Fruit fly (Drosophila melanogaster): ENCODE measurements around the gene parvin.

The parvin gene

dm6 chrX:19772002-19772622, 26.3 kb downstream of the parvin start:
- TF ChIP-seq CTCF (optimal IDR thresholded peaks at IDR 0.05) (no peak), CG8478 (optimal IDR thresholded peaks at IDR 0.05) (no peak)

- TF ChIP-seq CTCF (optimal IDR thresholded peaks at IDR 0.05) (no peak), CG8478 (optimal IDR thresholded peaks at IDR 0.05) (no peak)
Observed at dm6 chrX:19773734-19774702, 28.2 kb downstream of the parvin start.

DNA sequence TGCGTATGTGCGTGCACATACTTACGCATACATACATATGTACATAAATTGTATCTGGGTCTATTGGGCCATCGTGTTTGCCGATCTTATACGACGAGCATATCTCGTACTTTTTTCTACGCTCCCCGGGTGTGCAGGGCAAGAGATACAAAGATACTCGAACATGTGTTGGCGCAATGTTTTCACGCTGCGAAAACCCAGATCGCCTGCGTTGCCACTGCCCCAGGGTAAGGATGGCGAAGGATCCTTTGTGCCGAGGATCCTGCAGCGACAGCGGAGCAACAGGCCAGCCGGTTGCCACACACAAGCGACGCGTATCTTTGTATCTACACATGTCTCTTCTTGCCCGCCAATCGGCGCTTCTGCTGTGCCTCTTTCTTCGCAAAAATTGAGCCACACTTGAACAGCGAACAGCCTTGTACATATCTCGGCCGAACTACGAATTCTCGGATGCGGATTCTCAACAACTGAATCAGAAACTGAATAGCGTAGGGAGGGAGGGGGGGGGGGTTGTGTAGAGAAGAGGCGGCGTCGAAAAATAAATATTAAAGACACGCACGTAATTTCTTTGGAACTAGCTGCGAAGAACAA, 29.3 kb downstream of the parvin start:
- TF ChIP-seq CTCF (optimal IDR thresholded peaks at IDR 0.05) (no peak), CG8478 (optimal IDR thresholded peaks at IDR 0.05) (no peak)

DNA sequence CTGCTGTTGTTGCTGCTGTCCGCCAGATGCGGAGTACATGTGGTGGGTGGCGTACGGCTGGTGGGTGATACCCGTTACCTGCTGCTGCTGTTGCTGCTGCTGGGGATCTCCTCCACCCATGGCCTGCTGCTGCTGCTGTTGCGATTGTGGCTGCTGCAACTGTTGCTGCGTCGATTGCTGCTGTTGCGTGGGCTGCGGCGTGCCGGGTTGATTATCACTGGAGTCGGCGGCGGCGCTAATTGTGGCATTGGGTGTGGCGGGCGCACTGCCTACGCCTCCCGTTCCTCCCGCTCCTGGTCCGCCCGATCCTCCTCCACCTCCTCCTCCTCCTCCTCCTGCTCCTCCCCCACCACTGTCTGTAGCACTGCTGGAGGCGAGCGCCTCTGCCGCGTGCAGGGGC, 36.0 kb downstream of the parvin start:
- TF ChIP-seq CG8478 (optimal IDR thresholded peaks at IDR 0.05) (no peak), CTCF (optimal IDR thresholded peaks at IDR 0.05) (no peak)

dm6 chrX:19782736-19783325, 37.0 kb downstream of the parvin start:
- TF ChIP-seq CG8478 (optimal IDR thresholded peaks at IDR 0.05) = no peak
- no peak for TF ChIP-seq CTCF (optimal IDR thresholded peaks at IDR 0.05)

DNA sequence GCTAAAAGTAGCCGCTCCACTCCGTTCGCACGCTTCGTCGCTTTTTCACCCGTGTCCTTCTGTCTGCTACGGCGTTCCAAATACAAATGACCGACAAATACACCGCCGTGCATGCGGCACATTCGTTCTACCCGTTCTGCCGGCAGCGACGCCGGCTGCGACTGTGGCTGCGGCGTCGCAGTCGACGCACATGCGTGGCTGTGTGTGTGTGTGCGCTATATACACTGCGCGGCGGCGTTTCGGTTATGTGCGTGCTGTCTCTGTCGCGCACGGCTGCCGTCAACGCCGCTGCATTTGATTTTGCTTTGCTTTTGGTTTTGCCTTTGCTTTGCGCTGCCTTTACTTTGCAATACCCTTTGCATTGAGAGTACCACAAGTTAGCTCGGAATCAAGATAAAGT, 37.6 kb downstream of the parvin start, which contains the start of gene zld:
Gene zld, minus strand, starts transcription at position 92 of the 400 bp plus-strand sequence.
- TF ChIP-seq CTCF (optimal IDR thresholded peaks at IDR 0.05) (no peak), CG8478 (optimal IDR thresholded peaks at IDR 0.05) (no peak)

DNA sequence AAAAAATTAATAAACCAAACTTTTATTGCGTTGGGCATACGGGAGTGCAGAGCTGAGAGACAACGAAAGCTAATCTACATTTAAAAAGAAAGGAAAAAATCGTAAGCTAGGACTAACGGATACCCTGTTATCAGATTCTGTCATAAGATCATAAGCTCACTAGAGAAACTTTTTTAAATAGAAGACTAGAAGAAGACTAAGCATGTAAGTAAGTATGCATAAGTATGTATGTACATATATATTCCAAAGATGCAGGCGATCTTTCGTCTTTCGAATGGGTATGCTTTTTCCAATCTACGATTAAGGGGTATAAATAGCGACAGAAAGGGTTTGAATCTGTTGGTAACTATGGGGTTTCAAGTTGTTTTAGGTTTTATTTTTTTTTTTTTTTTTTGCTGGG, 39.0 kb downstream of the parvin start:
- TF ChIP-seq CG8478 (optimal IDR thresholded peaks at IDR 0.05) (no peak), CTCF (optimal IDR thresholded peaks at IDR 0.05) (no peak)

dm6 chrX:19785403-19785802, 39.6 kb downstream of the parvin start:
- TF ChIP-seq CTCF (optimal IDR thresholded peaks at IDR 0.05) (no peak), CG8478 (optimal IDR thresholded peaks at IDR 0.05) (no peak)

DNA sequence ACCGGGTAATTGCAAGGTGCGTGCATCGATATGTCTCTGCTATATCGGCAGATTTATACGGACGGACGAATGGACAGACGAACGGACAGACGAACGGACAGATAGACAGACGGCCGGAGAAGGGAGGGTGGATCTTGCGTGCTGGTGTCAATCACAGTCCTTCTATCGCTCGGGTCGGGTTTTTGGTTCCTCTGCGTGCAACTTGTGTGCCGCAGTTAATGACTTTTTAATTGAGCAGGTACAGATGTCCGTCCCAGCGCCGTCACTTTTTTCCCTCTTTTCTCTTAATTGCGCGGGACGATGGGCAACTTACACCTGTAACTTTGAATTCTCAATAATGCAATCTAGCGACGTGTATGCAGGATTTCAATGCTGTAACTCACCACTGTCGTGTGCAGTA, 41.0 kb downstream of the parvin start:
- TF ChIP-seq CTCF (optimal IDR thresholded peaks at IDR 0.05) = no peak
- TF ChIP-seq CG8478 (optimal IDR thresholded peaks at IDR 0.05) = no peak

DNA sequence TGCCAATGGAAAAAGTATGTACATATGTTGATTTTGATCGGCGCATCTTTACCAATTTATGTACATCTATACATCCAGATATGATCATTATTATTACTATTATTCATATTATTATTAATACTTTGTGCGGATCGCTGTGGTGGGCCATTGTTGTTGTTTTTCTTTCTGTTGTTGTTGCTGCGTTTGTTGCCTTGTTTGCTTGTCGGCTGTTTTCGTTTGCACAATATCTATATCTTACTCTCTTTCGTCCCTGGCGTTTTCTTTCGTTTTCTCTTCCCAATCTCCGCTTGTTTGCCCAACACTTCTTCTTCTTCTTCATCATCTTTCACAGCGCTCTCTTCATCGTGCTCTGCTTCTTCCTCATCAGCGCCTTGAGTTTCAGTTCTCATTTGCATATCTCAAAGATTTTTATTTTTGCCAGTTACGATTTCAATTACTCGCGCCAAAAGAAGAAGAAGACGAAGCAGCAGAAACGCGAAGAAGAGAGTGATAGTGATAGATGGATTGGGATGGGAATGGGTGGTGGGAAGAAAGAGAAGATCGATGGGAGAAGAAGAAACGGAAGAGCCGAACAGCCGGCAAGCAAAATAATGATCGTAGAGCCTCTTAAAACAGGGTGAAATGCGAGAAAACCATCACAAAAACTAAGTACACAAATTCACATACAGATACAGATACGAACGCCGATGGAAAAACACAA, 42.2 kb downstream of the parvin start:
- no peak for TF ChIP-seq CTCF (optimal IDR thresholded peaks at IDR 0.05)
- no peak for TF ChIP-seq CG8478 (optimal IDR thresholded peaks at IDR 0.05)

- TF ChIP-seq CTCF (optimal IDR thresholded peaks at IDR 0.05) = no peak
Observed at dm6 chrX:19788621-19788944, 42.7 kb downstream of the parvin start.

DNA sequence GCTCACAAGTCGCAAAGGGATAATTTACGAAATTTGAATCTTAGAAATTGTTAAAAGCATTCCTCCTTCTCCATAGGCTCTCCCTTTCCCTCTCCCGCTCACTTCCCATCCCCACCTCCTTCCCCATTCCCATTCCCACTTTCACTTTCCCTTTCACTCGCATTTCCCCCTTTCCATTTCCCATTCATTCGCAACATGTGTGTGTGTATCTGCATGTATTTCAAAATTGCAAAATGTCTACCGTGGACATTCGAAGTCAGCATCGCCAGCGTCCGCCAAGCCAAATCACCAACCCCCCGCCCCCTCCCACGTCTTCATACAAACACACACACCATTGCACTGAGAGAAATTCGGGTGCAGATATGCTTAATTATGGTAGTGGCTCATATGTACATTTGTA, 46.0 kb downstream of the parvin start:
- TF ChIP-seq CG8478 (optimal IDR thresholded peaks at IDR 0.05) (no peak), CTCF (optimal IDR thresholded peaks at IDR 0.05) (no peak)

DNA sequence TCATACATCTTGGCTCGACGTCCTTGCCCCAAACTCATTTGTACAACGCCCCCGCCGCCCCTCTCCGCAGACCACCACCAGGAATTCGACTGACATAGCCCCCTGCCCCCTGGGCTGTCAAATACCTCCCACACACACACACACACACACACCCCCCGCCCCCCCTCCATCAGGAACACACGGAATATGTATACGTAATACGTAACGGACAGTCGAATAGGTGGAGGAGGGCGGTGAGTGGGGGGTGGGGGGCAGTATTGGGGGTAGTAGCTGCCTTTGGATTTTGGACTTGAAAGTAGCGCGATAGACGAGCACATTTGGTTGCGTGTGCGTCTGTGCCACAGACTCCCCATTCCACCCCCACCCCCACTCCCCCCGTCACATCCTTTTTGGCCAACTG, 46.7 kb downstream of the parvin start:
- no peak for TF ChIP-seq CG8478 (optimal IDR thresholded peaks at IDR 0.05)
- no peak for TF ChIP-seq CTCF (optimal IDR thresholded peaks at IDR 0.05)

DNA sequence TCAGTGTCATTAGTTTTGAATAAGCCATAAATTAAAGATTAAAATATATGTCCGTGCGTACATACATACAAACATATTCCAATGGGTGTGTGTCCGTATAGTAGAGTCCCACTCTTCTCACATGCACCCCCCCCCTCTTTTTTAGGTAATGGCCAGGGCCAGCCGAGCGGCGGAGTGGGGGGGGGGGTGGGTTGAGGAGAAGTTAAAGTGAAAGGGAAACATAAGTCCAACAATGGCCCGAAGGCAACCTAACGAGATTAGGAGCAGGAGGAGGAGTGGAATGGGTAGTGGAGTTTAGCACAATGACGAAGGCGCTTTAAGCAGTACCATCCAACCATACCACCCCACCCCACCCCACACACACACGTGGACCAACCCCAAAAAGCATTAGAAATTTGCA, 50.0 kb downstream of the parvin start:
- TF ChIP-seq CTCF (optimal IDR thresholded peaks at IDR 0.05) (no peak), CG8478 (optimal IDR thresholded peaks at IDR 0.05) (no peak)
